Worm (Caenorhabditis elegans) whole organism, L2 larva: ENCODE data around the gene F11G11.5.

Experiments used
- aly-2 ChIP-seq: fragments of 150-350 bp; optimal IDR thresholded peaks from 2 replicates; lab custom pipeline; 2014; ENCODE audit warnings: missing biosample characterization, missing genetic modification characterization
- dmd-4 ChIP-seq: sonication (generic microtip); optimal IDR thresholded peaks from 2 replicates; lab custom pipeline; 2017; ENCODE audit warnings: missing biosample characterization, missing genetic modification characterization
- lin-39 ChIP-seq: fragments of 150-350 bp; optimal IDR thresholded peaks from 2 replicates; lab custom pipeline; 2014; ENCODE audit warnings: missing biosample characterization, missing genetic modification reagents, missing genetic modification characterization
- mab-5 ChIP-seq: fragments of 150-350 bp; optimal IDR thresholded peaks from 2 replicates; lab custom pipeline; 2014; ENCODE audit warnings: missing biosample characterization, missing genetic modification characterization
- unc-62 ChIP-seq: fragments of 150-350 bp; optimal IDR thresholded peaks from 2 replicates; lab custom pipeline; 2014; ENCODE audit warnings: missing biosample characterization, missing genetic modification reagents, missing genetic modification characterization

DNA sequence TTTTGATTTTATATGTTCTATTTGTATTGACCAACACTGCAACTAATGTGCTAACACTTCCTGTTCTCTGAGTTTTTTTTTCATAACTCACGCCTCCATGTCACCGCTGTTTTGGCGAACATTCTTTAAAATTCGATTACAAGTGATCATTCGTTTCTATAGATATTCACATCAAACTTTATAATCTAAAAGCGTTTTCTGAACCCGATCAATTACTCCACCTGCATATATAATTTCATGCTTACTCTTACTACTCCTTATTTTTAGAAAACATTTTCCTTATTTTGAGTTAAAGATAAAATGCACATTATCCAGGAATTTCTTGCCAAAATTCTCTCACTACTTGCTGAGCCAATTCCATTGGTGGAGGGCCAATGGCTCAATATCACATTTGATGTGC is 28.3 kb downstream of the F11G11.5 start, which contains the start of gene R05F9.7:
- TF ChIP-seq mab-5 (tag; lab: Kevin White, UChicago): no peak
- no peak for TF ChIP-seq dmd-4
- no peak for TF ChIP-seq lin-39 (tag; lab: Kevin White, UChicago)
- TF ChIP-seq aly-2 (tag; lab: Kevin White, UChicago): no peak
- TF ChIP-seq unc-62 (GFP tag; lab: Kevin White, UChicago): no peak
